Fruit fly (Drosophila melanogaster) whole organism, embryonic: Measurements from ENCODE around the gene Mrp5.

Source experiments
- CG14860 ChIP-seq: fragments of 200-800 bp; sonication (Bioruptor generic); IDR thresholded peaks from 3 replicates; pipeline ENCODE4 v1.3.6; 2022; ENCODE audit warnings: missing biosample characterization, missing genetic modification characterization; ENCODE audit not compliant: partially characterized antibody
- CG17361 ChIP-seq: fragments of 200-800 bp; sonication (Bioruptor generic); IDR thresholded peaks from 3 replicates; pipeline ENCODE4 v1.3.6; 2022; ENCODE audit warnings: missing biosample characterization, missing genetic modification characterization
- CG2678 ChIP-seq: fragments of 200-800 bp; sonication (Bioruptor generic); optimal IDR thresholded peaks from 3 replicates; lab custom pipeline; 2019; ENCODE audit warnings: missing biosample characterization, mild to moderate bottlenecking, missing genetic modification characterization, moderate library complexity
- CG32532 ChIP-seq: fragments of 200-800 bp; sonication (Bioruptor generic); IDR thresholded peaks from 2 replicates; pipeline ENCODE4 v1.3.6; 2022; ENCODE audit warnings: missing biosample characterization, missing genetic modification characterization
- CG8765 ChIP-seq: fragments of 200-800 bp; sonication (Bioruptor generic); IDR thresholded peaks from 2 replicates; pipeline ENCODE4 v1.3.6; 2022; ENCODE audit warnings: missing biosample characterization, missing genetic modification characterization
- Ptx1 ChIP-seq: fragments of 200-800 bp; sonication (Bioruptor generic); IDR thresholded peaks from 2 replicates; pipeline ENCODE4 v1.3.6; 2022; ENCODE audit warnings: missing biosample characterization, missing genetic modification characterization
- Xrp1 ChIP-seq: fragments of 200-800 bp; sonication (Bioruptor generic); IDR thresholded peaks from 2 replicates; pipeline ENCODE4 v1.3.6; 2022; ENCODE audit warnings: missing biosample characterization, missing genetic modification characterization
- dysf ChIP-seq: fragments of 200-800 bp; sonication (Bioruptor generic); IDR thresholded peaks from 3 replicates; pipeline ENCODE4 v1.3.6; 2022; ENCODE audit warnings: missing biosample characterization, missing genetic modification characterization
- fd64A ChIP-seq: fragments of 200-800 bp; sonication (Bioruptor generic); optimal IDR thresholded peaks from 3 replicates; lab custom pipeline; 2018; ENCODE audit warnings: missing biosample characterization, mild to moderate bottlenecking, missing genetic modification characterization
- tx ChIP-seq: fragments of 200-800 bp; sonication (Bioruptor generic); optimal IDR thresholded peaks from 2 replicates; lab custom pipeline; 2016; ENCODE audit warnings: missing biosample characterization, missing genetic modification characterization

- TF ChIP-seq Ptx1 (GFP tag; lab: Robert Waterston, UW) (no peak), CG17361 (no peak), CG2678 (no peak), Xrp1 (no peak), CG32532 (no peak), fd64A (GFP tag; lab: Kevin White, UChicago) (no peak), tx (GFP tag; lab: Kevin White, UChicago) (no peak), dysf (GFP tag; lab: Robert Waterston, UW) (no peak), CG14860 (GFP tag; lab: Robert Waterston, UW) (no peak), CG8765 (no peak)
These were observed 41.9 kb downstream of the Mrp5 start for dm6 chr3R:19833546-19833945.
